Worm (Caenorhabditis elegans) whole organism, early embryonic: ENCODE measurements around the gene toe-1.

Experiments used
- aly-1 ChIP-seq: sonication (generic microtip); optimal IDR thresholded peaks from 2 replicates; lab custom pipeline; 2016; ENCODE audit warnings: missing genetic modification characterization, missing compliant biosample characterization
- ama-1 ChIP-seq: fragments of 150-350 bp; optimal IDR thresholded peaks from 2 replicates; lab custom pipeline; 2014
- ceh-36 ChIP-seq: sonication (generic microtip); optimal IDR thresholded peaks from 2 replicates; lab custom pipeline; 2016; ENCODE audit warnings: missing genetic modification characterization, inconsistent platforms, missing compliant biosample characterization
- ets-7 ChIP-seq: sonication (generic microtip); optimal IDR thresholded peaks from 2 replicates; lab custom pipeline; 2016; ENCODE audit warnings: missing genotype, missing genetic modification characterization, missing compliant biosample characterization
- flt-1 ChIP-seq: fragments of 200-800 bp; sonication (Bioruptor generic); IDR thresholded peaks from 2 replicates; pipeline ENCODE4 v1.3.6; 2022; ENCODE audit warnings: missing genetic modification characterization, missing compliant biosample characterization
- hmg-4 ChIP-seq: fragments of 200-800 bp; sonication (Bioruptor generic); optimal IDR thresholded peaks from 2 replicates; lab custom pipeline; 2018; ENCODE audit warnings: mild to moderate bottlenecking, missing genetic modification characterization, missing compliant biosample characterization
- hnd-1 ChIP-seq: sonication (generic microtip); optimal IDR thresholded peaks from 2 replicates; lab custom pipeline; 2016; ENCODE audit warnings: missing genetic modification characterization, missing compliant biosample characterization

DNA sequence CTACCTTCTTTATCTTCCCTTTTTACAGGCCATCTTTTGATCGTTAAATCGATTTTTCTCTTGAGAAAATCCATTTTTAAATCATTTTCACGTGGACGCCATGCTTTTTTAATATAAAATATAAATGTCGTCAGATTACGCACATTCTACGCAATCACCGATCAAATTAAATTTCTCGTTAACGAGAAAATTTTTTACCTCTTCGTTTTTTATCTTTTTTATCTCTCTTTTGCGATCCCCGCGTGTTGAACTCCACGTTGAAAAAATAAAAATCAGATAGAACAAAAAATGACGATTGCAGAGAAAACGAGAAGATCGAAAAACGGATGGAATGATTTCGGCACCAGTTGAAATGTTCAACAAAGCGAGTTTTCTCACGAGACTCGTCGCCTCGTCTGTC is 5.0 kb upstream of the toe-1 start, which contains the start of gene bpnt-1:
- TF ChIP-seq aly-1 (no peak), ceh-36 (tag; lab: Kevin White, UChicago) (no peak), flt-1 (GFP tag; lab: Robert Waterston, UW) (no peak), ama-1 (lab: Kevin White, UChicago) (no peak), hnd-1 (tag; lab: Kevin White, UChicago) (no peak), hmg-4 (no peak), ets-7 (no peak)
